Worm (Caenorhabditis elegans) whole organism, L3 larva: ENCODE measurements around the gene sre-48.

ENCODE experiments used
- ama-1 ChIP-seq: fragments of 150-350 bp; optimal IDR thresholded peaks from 2 replicates; lab custom pipeline; 2018
- nfya-1 ChIP-seq: sonication (generic microtip); optimal IDR thresholded peaks from 2 replicates; lab custom pipeline; 2017; ENCODE audit warnings: missing genetic modification characterization, mild to moderate bottlenecking, missing compliant biosample characterization, antibody characterized with exemption, moderate library complexity; ENCODE audit not compliant: insufficient read depth
- nhr-11 ChIP-seq: fragments of 150-350 bp; optimal IDR thresholded peaks from 2 replicates; lab custom pipeline; 2014; ENCODE audit warnings: missing biosample characterization, missing genetic modification characterization
- nhr-28 ChIP-seq: fragments of 150-350 bp; optimal IDR thresholded peaks from 2 replicates; lab custom pipeline; 2014; ENCODE audit warnings: missing biosample characterization, missing genetic modification characterization
- sea-2 ChIP-seq: fragments of 150-350 bp; sonication (generic microtip); optimal IDR thresholded peaks from 4 replicates; lab custom pipeline; 2014; ENCODE audit warnings: missing biosample characterization, missing genetic modification reagents, missing genetic modification characterization
- tbx-2 ChIP-seq: sonication (generic microtip); optimal IDR thresholded peaks from 2 replicates; lab custom pipeline; 2016; ENCODE audit warnings: mild to moderate bottlenecking, missing genetic modification characterization, missing compliant biosample characterization
- unc-62 ChIP-seq: fragments of 150-350 bp; sonication (generic microtip); optimal IDR thresholded peaks from 4 replicates; lab custom pipeline; 2014; ENCODE audit warnings: missing biosample characterization, missing genetic modification reagents, missing genetic modification characterization

ce11 chrII:13972199-13972598 is 7.5 kb downstream of the sre-48 start:
- TF ChIP-seq nfya-1: no peak
- TF ChIP-seq nhr-28 (tag; lab: Kevin White, UChicago): no peak
- no peak for TF ChIP-seq unc-62 (GFP tag; lab: Kevin White, UChicago)
- TF ChIP-seq ama-1: no peak
- no peak for TF ChIP-seq sea-2 (GFP tag; lab: Kevin White, UChicago)
- no peak for TF ChIP-seq nhr-11 (tag; lab: Kevin White, UChicago)
- no peak for TF ChIP-seq tbx-2 (tag; lab: Kevin White, UChicago)
